Fruit fly (Drosophila melanogaster) whole organism, prepupa: ENCODE results near the gene Grip.

ENCODE experiments used
- Blimp-1 ChIP-seq: fragments of 200-800 bp; sonication (Bioruptor generic); optimal IDR thresholded peaks from 3 replicates; lab custom pipeline; 2017; ENCODE audit warnings: missing biosample characterization, missing genetic modification characterization, mild to moderate bottlenecking, moderate library complexity, missing genetic modification reagents
- CG10631 ChIP-seq: fragments of 200-800 bp; sonication (Bioruptor generic); optimal IDR thresholded peaks from 2 replicates; lab custom pipeline; 2016; ENCODE audit warnings: missing biosample characterization, missing genetic modification characterization
- CG10669 ChIP-seq: fragments of 200-800 bp; sonication (Bioruptor generic); optimal IDR thresholded peaks from 3 replicates; lab custom pipeline; 2018; ENCODE audit warnings: missing biosample characterization, mild to moderate bottlenecking, missing genetic modification characterization, moderate library complexity
- CG11762 ChIP-seq: fragments of 200-800 bp; sonication (Bioruptor generic); optimal IDR thresholded peaks from 3 replicates; lab custom pipeline; 2016; ENCODE audit warnings: missing biosample characterization, missing genetic modification characterization; ENCODE audit not compliant: insufficient read depth
- CG11902 ChIP-seq: fragments of 200-800 bp; sonication (Bioruptor generic); optimal IDR thresholded peaks from 3 replicates; lab custom pipeline; 2016; ENCODE audit warnings: missing biosample characterization, missing genetic modification characterization
- CG15336 ChIP-seq: fragments of 200-800 bp; sonication (Bioruptor generic); IDR thresholded peaks from 2 replicates; pipeline ENCODE4 v1.3.6; 2022; ENCODE audit warnings: missing biosample characterization, missing genetic modification characterization
- CG1621 ChIP-seq: fragments of 200-800 bp; sonication (Bioruptor generic); optimal IDR thresholded peaks from 3 replicates; lab custom pipeline; 2018; ENCODE audit warnings: missing biosample characterization, mild to moderate bottlenecking, missing genetic modification characterization
- CG16779 ChIP-seq: fragments of 200-800 bp; sonication (Bioruptor generic); optimal IDR thresholded peaks from 3 replicates; lab custom pipeline; 2017; ENCODE audit warnings: missing biosample characterization, mild to moderate bottlenecking, missing genetic modification characterization
- CG3032 ChIP-seq: fragments of 200-800 bp; optimal IDR thresholded peaks from 2 replicates; lab custom pipeline; 2019; ENCODE audit warnings: missing biosample characterization, mild to moderate bottlenecking, missing genetic modification characterization, moderate library complexity
- CG31627 ChIP-seq: fragments of 200-800 bp; sonication (Bioruptor generic); optimal IDR thresholded peaks from 3 replicates; lab custom pipeline; 2016; ENCODE audit warnings: missing biosample characterization, missing genetic modification characterization
- CG32006 ChIP-seq: fragments of 200-800 bp; sonication (Bioruptor generic); optimal IDR thresholded peaks from 3 replicates; lab custom pipeline; 2017; ENCODE audit warnings: missing biosample characterization, mild to moderate bottlenecking, missing genetic modification characterization
- CG3919 ChIP-seq: fragments of 200-800 bp; sonication (Bioruptor generic); optimal IDR thresholded peaks from 3 replicates; lab custom pipeline; 2016; ENCODE audit warnings: missing biosample characterization, missing genetic modification characterization
- CG4318 ChIP-seq: fragments of 200-800 bp; sonication (Bioruptor generic); optimal IDR thresholded peaks from 3 replicates; lab custom pipeline; 2017; ENCODE audit warnings: missing biosample characterization, mild to moderate bottlenecking, missing genetic modification characterization
- CG6163 ChIP-seq: fragments of 200-800 bp; sonication (Bioruptor generic); IDR thresholded peaks from 3 replicates; pipeline ENCODE4 v1.3.6; 2022; ENCODE audit warnings: missing biosample characterization, missing genetic modification characterization
- CG6276 ChIP-seq: fragments of 200-800 bp; sonication (Bioruptor generic); optimal IDR thresholded peaks from 2 replicates; lab custom pipeline; 2017; ENCODE audit warnings: missing biosample characterization, mild to moderate bottlenecking, missing genetic modification characterization
- CG6792 ChIP-seq: fragments of 200-800 bp; sonication (Bioruptor generic); optimal IDR thresholded peaks from 3 replicates; lab custom pipeline; 2016; ENCODE audit warnings: missing biosample characterization, missing genetic modification characterization
- CG6854 ChIP-seq: fragments of 200-800 bp; sonication (Bioruptor generic); optimal IDR thresholded peaks from 2 replicates; lab custom pipeline; 2017; ENCODE audit warnings: missing biosample characterization, mild to moderate bottlenecking, missing genetic modification characterization
- CG7368 ChIP-seq: fragments of 200-800 bp; sonication (Bioruptor generic); optimal IDR thresholded peaks from 3 replicates; lab custom pipeline; 2016; ENCODE audit warnings: missing biosample characterization, missing genetic modification characterization
- CG8119 ChIP-seq: fragments of 200-800 bp; sonication (Bioruptor generic); IDR thresholded peaks from 3 replicates; pipeline ENCODE4 v1.3.6; 2022; ENCODE audit warnings: missing biosample characterization, missing genetic modification characterization
- CG8632 ChIP-seq: fragments of 200-800 bp; sonication (Bioruptor generic); optimal IDR thresholded peaks from 3 replicates; lab custom pipeline; 2016; ENCODE audit warnings: missing biosample characterization, missing genetic modification characterization
- CG9139 ChIP-seq: fragments of 200-800 bp; sonication (Bioruptor generic); optimal IDR thresholded peaks from 3 replicates; lab custom pipeline; 2017; ENCODE audit warnings: missing biosample characterization, mild to moderate bottlenecking, missing genetic modification characterization
- Eip75B ChIP-seq: fragments of 200-800 bp; sonication (Bioruptor generic); optimal IDR thresholded peaks from 3 replicates; lab custom pipeline; 2016; ENCODE audit warnings: missing biosample characterization, missing genetic modification characterization
- Eip78C ChIP-seq: fragments of 200-800 bp; sonication (Bioruptor generic); peaks from one replicate; lab custom pipeline; 2016; ENCODE audit warnings: missing biosample characterization, missing genetic modification characterization
- Ets96B ChIP-seq: fragments of 200-800 bp; optimal IDR thresholded peaks from 2 replicates; lab custom pipeline; 2019; ENCODE audit warnings: missing biosample characterization, mild to moderate bottlenecking, missing genetic modification characterization, moderate library complexity
- Gug ChIP-seq: fragments of 200-800 bp; sonication (Bioruptor generic); IDR thresholded peaks from 2 replicates; pipeline ENCODE4 v1.3.6; 2022; ENCODE audit warnings: missing biosample characterization, missing genetic modification characterization
- Hr38 ChIP-seq: sonication (Bioruptor generic); optimal IDR thresholded peaks from 2 replicates; lab custom pipeline; 2016; ENCODE audit warnings: missing biosample characterization, missing genetic modification characterization
- Hr39 ChIP-seq: fragments of 200-800 bp; sonication (Bioruptor generic); optimal IDR thresholded peaks from 2 replicates; lab custom pipeline; 2016; ENCODE audit warnings: missing biosample characterization, missing genetic modification characterization
- Lpt ChIP-seq: fragments of 200-800 bp; sonication (Bioruptor generic); optimal IDR thresholded peaks from 3 replicates; lab custom pipeline; 2016; ENCODE audit warnings: missing biosample characterization, missing genetic modification characterization
- Met ChIP-seq: fragments of 200-800 bp; sonication (Bioruptor generic); optimal IDR thresholded peaks from 3 replicates; lab custom pipeline; 2016; ENCODE audit warnings: missing biosample characterization, missing genetic modification characterization
- Sox14 ChIP-seq: fragments of 200-800 bp; sonication (Bioruptor generic); optimal IDR thresholded peaks from 3 replicates; lab custom pipeline; 2016; ENCODE audit warnings: missing biosample characterization, missing genetic modification characterization
- Sox15 ChIP-seq: fragments of 200-800 bp; sonication (Bioruptor generic); optimal IDR thresholded peaks from 3 replicates; lab custom pipeline; 2016; ENCODE audit warnings: missing biosample characterization, missing genetic modification characterization
- dac ChIP-seq: fragments of 200-800 bp; sonication (Bioruptor generic); optimal IDR thresholded peaks from 2 replicates; lab custom pipeline; 2017; ENCODE audit warnings: missing biosample characterization, mild to moderate bottlenecking, missing genetic modification characterization
- dsx ChIP-seq: fragments of 200-800 bp; optimal IDR thresholded peaks from 3 replicates; lab custom pipeline; 2019; ENCODE audit warnings: missing biosample characterization, mild to moderate bottlenecking, missing genetic modification characterization, moderate library complexity; ENCODE audit not compliant: poor library complexity, severe bottlenecking
- eg ChIP-seq: fragments of 200-800 bp; sonication (Bioruptor generic); IDR thresholded peaks from 3 replicates; pipeline ENCODE4 v1.3.6; 2022; ENCODE audit warnings: missing biosample characterization, missing genetic modification characterization
- esn ChIP-seq: fragments of 200-800 bp; sonication (Bioruptor generic); optimal IDR thresholded peaks from 2 replicates; lab custom pipeline; 2016; ENCODE audit warnings: missing biosample characterization, mild to moderate bottlenecking, missing genetic modification characterization, moderate library complexity
- fd59A ChIP-seq: fragments of 200-800 bp; sonication (Bioruptor generic); optimal IDR thresholded peaks from 2 replicates; lab custom pipeline; 2017; ENCODE audit warnings: missing biosample characterization, mild to moderate bottlenecking, missing genetic modification characterization, missing genetic modification reagents
- lz ChIP-seq: fragments of 200-800 bp; sonication (Bioruptor generic); optimal IDR thresholded peaks from 3 replicates; lab custom pipeline; 2016; ENCODE audit warnings: missing biosample characterization, missing genetic modification characterization
- net ChIP-seq: fragments of 200-800 bp; sonication (Bioruptor generic); optimal IDR thresholded peaks from 3 replicates; lab custom pipeline; 2016; ENCODE audit warnings: missing biosample characterization, missing genetic modification characterization
- salr ChIP-seq, 2 experiments: fragments of 200-800 bp; sonication (Bioruptor generic); optimal IDR thresholded peaks; 3 replicates each; lab custom pipeline; 2016 to 2018; ENCODE audit warnings: missing biosample characterization in 2 of 2, missing genetic modification characterization in 2 of 2, mild to moderate bottlenecking in 1 of 2
- spab ChIP-seq: fragments of 200-800 bp; sonication (Bioruptor generic); optimal IDR thresholded peaks from 2 replicates; lab custom pipeline; 2017; ENCODE audit warnings: missing biosample characterization, mild to moderate bottlenecking, missing genetic modification characterization, missing genetic modification reagents
- ss ChIP-seq, 2 experiments: fragments of 200-800 bp; sonication (Bioruptor generic); optimal IDR thresholded peaks; 2 replicates in 1 of 2; 3 replicates in 1 of 2; lab custom pipeline; 2017 to 2018; ENCODE audit warnings: mild to moderate bottlenecking in 2 of 2, missing biosample characterization in 2 of 2, missing genetic modification characterization in 2 of 2, moderate library complexity in 1 of 2
- topi ChIP-seq: fragments of 200-800 bp; sonication (Bioruptor generic); optimal IDR thresholded peaks from 3 replicates; lab custom pipeline; 2016; ENCODE audit warnings: missing biosample characterization, missing genetic modification characterization

Grip gene

dm6 chrX:5918499-5919126 is 47.5 kb upstream of the Grip start (continued):
- TF ChIP-seq spab (GFP tag; lab: Kevin White, UChicago): peak; percentile 99
- TF ChIP-seq dsx (GFP tag; lab: Kevin White, UChicago): peak; percentile 98
- peak; percentile 100 for TF ChIP-seq CG32006 (GFP tag; lab: Kevin White, UChicago)
- TF ChIP-seq ss (GFP tag; optimal IDR thresholded peaks at IDR 0.05; lab: Kevin White, UChicago): peak; percentile 100
- peak; percentile 100 for TF ChIP-seq CG6163 (GFP tag; lab: Robert Waterston, UW)
- TF ChIP-seq CG4318: peak; percentile 99
- TF ChIP-seq CG6792 (GFP tag; lab: Kevin White, UChicago): peak; percentile 100
- TF ChIP-seq CG16779 (tag; lab: Kevin White, UChicago): peak; percentile 99
- TF ChIP-seq CG6276 (GFP tag; lab: Kevin White, UChicago): peak; percentile 99
- TF ChIP-seq CG3032 (tag; lab: Kevin White, UChicago): peak; percentile 99
- peak; percentile 99 for TF ChIP-seq salr (GFP tag; optimal IDR thresholded peaks at IDR 0.05; lab: Kevin White, UChicago)
- TF ChIP-seq Hr38: peak; percentile 89
- peak; percentile 99 for TF ChIP-seq CG8632 (GFP tag; lab: Kevin White, UChicago)
- peak; percentile 100 for TF ChIP-seq Lpt (GFP tag; lab: Kevin White, UChicago)
- peak; percentile 99 for TF ChIP-seq Gug (GFP tag; lab: Robert Waterston, UW)
- TF ChIP-seq dac (GFP tag; lab: Kevin White, UChicago): peak; percentile 99
- peak; percentile 99 for TF ChIP-seq CG11762 (GFP tag; lab: Kevin White, UChicago)
- peak; percentile 99 for TF ChIP-seq fd59A
- peak; percentile 99 for TF ChIP-seq CG1621 (tag; lab: Kevin White, UChicago)
- peak; percentile 100 for TF ChIP-seq CG11902 (GFP tag; lab: Kevin White, UChicago)

- 0 out of 3 replicates have a peak, but pooled peaks have one; percentile 19 for TF ChIP-seq CG6163 (GFP tag; lab: Robert Waterston, UW)
- TF ChIP-seq CG10631 (GFP tag; lab: Kevin White, UChicago): no peak
- TF ChIP-seq CG32006 (GFP tag; lab: Kevin White, UChicago): peak; percentile 1
- TF ChIP-seq CG7368 (GFP tag; lab: Kevin White, UChicago): no peak
- peak; percentile 57; the same call in 2 of the 3 replicates for TF ChIP-seq eg (GFP tag; lab: Robert Waterston, UW)
- peak; percentile 6 for TF ChIP-seq CG16779 (tag; lab: Kevin White, UChicago)
- peak; percentile 55 for TF ChIP-seq CG6276 (GFP tag; lab: Kevin White, UChicago)
- TF ChIP-seq CG15336 (GFP tag; lab: Robert Waterston, UW): peak; percentile 49; the same call in 1 of the 2 replicates
- no peak for TF ChIP-seq Eip78C
These were observed 45.1 kb upstream of the Grip start for dm6 chrX:5920932-5921331.

dm6 chrX:5922057-5922456 is 44.0 kb upstream of the Grip start:
- TF ChIP-seq Eip75B (GFP tag; lab: Kevin White, UChicago): no peak
- peak; percentile 5 for TF ChIP-seq Eip78C

dm6 chrX:5923124-5923523 is 43.0 kb upstream of the Grip start:
- no peak for TF ChIP-seq CG4318
- TF ChIP-seq lz (GFP tag; lab: Kevin White, UChicago): peak; percentile 75
- peak; percentile 46 for TF ChIP-seq CG10669
- peak; percentile 21 for TF ChIP-seq fd59A
- TF ChIP-seq CG6276 (GFP tag; lab: Kevin White, UChicago): peak; percentile 21
- peak; percentile 30 for TF ChIP-seq Blimp-1 (GFP tag; lab: Kevin White, UChicago)
- peak; percentile 64 for TF ChIP-seq Sox15
- peak; percentile 83 for TF ChIP-seq CG31627 (GFP tag; lab: Kevin White, UChicago)
- no peak for TF ChIP-seq Hr38
- peak; percentile 70 for TF ChIP-seq CG3919 (GFP tag; lab: Kevin White, UChicago)
- peak; percentile 82 for TF ChIP-seq esn (GFP tag; lab: Kevin White, UChicago)
- TF ChIP-seq CG8119 (GFP tag; lab: Robert Waterston, UW): peak; percentile 53; the same call in 2 of the 3 replicates
- TF ChIP-seq Met (GFP tag; lab: Kevin White, UChicago): peak; percentile 89
- TF ChIP-seq Sox14 (GFP tag; lab: Kevin White, UChicago): peak; percentile 67
- TF ChIP-seq CG6854: peak; percentile 68
- TF ChIP-seq CG6792 (GFP tag; lab: Kevin White, UChicago): peak; percentile 77
- TF ChIP-seq net (GFP tag; lab: Kevin White, UChicago): peak; percentile 64
- TF ChIP-seq ss (GFP tag; optimal IDR thresholded peaks at IDR 0.05; lab: Kevin White, UChicago): peak in 1 of 2 experiments; percentile 65
- peak; percentile 84 for TF ChIP-seq Hr39 (GFP tag; lab: Kevin White, UChicago)
- 0 out of 2 replicates have a peak, but pooled peaks have one; percentile 21 for TF ChIP-seq Gug (GFP tag; lab: Robert Waterston, UW)
- peak; percentile 75 for TF ChIP-seq CG8632 (GFP tag; lab: Kevin White, UChicago)
- TF ChIP-seq CG11762 (GFP tag; lab: Kevin White, UChicago): peak; percentile 40
- TF ChIP-seq CG9139 (GFP tag; lab: Kevin White, UChicago): peak; percentile 12
- TF ChIP-seq topi: peak; percentile 84
- TF ChIP-seq Ets96B (tag; lab: Kevin White, UChicago): peak; percentile 43
